Worm (Caenorhabditis elegans) whole organism, L2 larva: ENCODE measurements around the gene C46G7.5.
A peak's percentile ranks its signal among the peaks of the same experiment; 100 is the strongest.

Source experiments
- C34F6.9 ChIP-seq: fragments of 150-350 bp; optimal IDR thresholded peaks from 2 replicates; lab custom pipeline; 2014; ENCODE audit warnings: missing biosample characterization, missing genetic modification characterization
- F13H6.1 ChIP-seq: sonication (generic microtip); optimal IDR thresholded peaks from 2 replicates; lab custom pipeline; 2016; ENCODE audit warnings: missing genetic modification characterization, missing compliant biosample characterization
- R02D3.7 ChIP-seq: fragments of 150-350 bp; optimal IDR thresholded peaks from 2 replicates; lab custom pipeline; 2014; ENCODE audit warnings: missing biosample characterization, missing genetic modification characterization
- Y55F3AM.14 ChIP-seq: fragments of 200-800 bp; sonication (Bioruptor generic); optimal IDR thresholded peaks from 2 replicates; lab custom pipeline; 2018; ENCODE audit warnings: mild to moderate bottlenecking, missing genetic modification characterization, missing compliant biosample characterization
- alr-1 ChIP-seq: fragments of 150-350 bp; optimal IDR thresholded peaks from 2 replicates; lab custom pipeline; 2014; ENCODE audit warnings: missing biosample characterization, missing genetic modification characterization
- ama-1 ChIP-seq: fragments of 150-350 bp; optimal IDR thresholded peaks from 2 replicates; lab custom pipeline; 2018; ENCODE audit warnings: inconsistent platforms
- blmp-1 ChIP-seq: sonication (generic microtip); optimal IDR thresholded peaks from 2 replicates; lab custom pipeline; 2017; ENCODE audit warnings: missing genetic modification characterization, mild to moderate bottlenecking, missing compliant biosample characterization, antibody characterized with exemption, moderate library complexity; ENCODE audit not compliant: insufficient read depth
- ceh-82 ChIP-seq: fragments of 150-350 bp; optimal IDR thresholded peaks from 2 replicates; lab custom pipeline; 2014; ENCODE audit warnings: missing biosample characterization, missing genetic modification characterization
- crh-2 ChIP-seq: sonication (generic microtip); optimal IDR thresholded peaks from 2 replicates; lab custom pipeline; 2017; ENCODE audit warnings: missing biosample characterization, missing genetic modification characterization
- dmd-4 ChIP-seq: sonication (generic microtip); optimal IDR thresholded peaks from 2 replicates; lab custom pipeline; 2017; ENCODE audit warnings: missing biosample characterization, missing genetic modification characterization
- egl-27 ChIP-seq: sonication (generic microtip); optimal IDR thresholded peaks from 3 replicates; lab custom pipeline; 2017; ENCODE audit warnings: missing biosample characterization, missing genetic modification reagents, missing genetic modification characterization
- elt-1 ChIP-seq: fragments of 150-350 bp; optimal IDR thresholded peaks from 2 replicates; lab custom pipeline; 2014; ENCODE audit warnings: missing biosample characterization, missing genetic modification characterization
- fos-1 ChIP-seq: fragments of 150-350 bp; optimal IDR thresholded peaks from 2 replicates; lab custom pipeline; 2014; ENCODE audit warnings: missing biosample characterization, missing genetic modification characterization
- gmeb-1 ChIP-seq: fragments of 150-350 bp; optimal IDR thresholded peaks from 2 replicates; lab custom pipeline; 2014; ENCODE audit warnings: missing biosample characterization, missing genetic modification characterization
- lin-11 ChIP-seq: fragments of 150-350 bp; sonication (generic microtip); optimal IDR thresholded peaks from 2 replicates; lab custom pipeline; 2014; ENCODE audit warnings: missing biosample characterization, missing genetic modification characterization, inconsistent platforms, mixed read lengths
- lin-13 ChIP-seq: fragments of 150-350 bp; optimal IDR thresholded peaks from 2 replicates; lab custom pipeline; 2014; ENCODE audit warnings: missing biosample characterization, missing genetic modification reagents, missing genetic modification characterization
- lsy-2 ChIP-seq, 2 experiments: fragments of 150-350 bp in 1 of 2; sonication (generic microtip) in 1 of 2; optimal IDR thresholded peaks; 2 replicates each; lab custom pipeline; 2014 to 2017; ENCODE audit warnings: missing biosample characterization in 2 of 2, missing genetic modification characterization in 2 of 2
- mab-5 ChIP-seq: fragments of 150-350 bp; optimal IDR thresholded peaks from 2 replicates; lab custom pipeline; 2014; ENCODE audit warnings: missing biosample characterization, missing genetic modification characterization
- mbf-1 ChIP-seq: sonication (generic microtip); optimal IDR thresholded peaks from 2 replicates; lab custom pipeline; 2017; ENCODE audit warnings: missing biosample characterization, missing genetic modification characterization
- mdl-1 ChIP-seq, 2 experiments: fragments of 150-350 bp in 1 of 2; sonication (generic microtip) in 1 of 2; optimal IDR thresholded peaks; 2 replicates each; lab custom pipeline; 2017; ENCODE audit warnings: missing biosample characterization in 2 of 2, missing genetic modification characterization in 2 of 2
- nhr-10 ChIP-seq: sonication (generic microtip); optimal IDR thresholded peaks from 2 replicates; lab custom pipeline; 2017; ENCODE audit warnings: missing biosample characterization, missing genetic modification characterization
- nhr-11 ChIP-seq: fragments of 150-350 bp; optimal IDR thresholded peaks from 2 replicates; lab custom pipeline; 2014; ENCODE audit warnings: missing biosample characterization, missing genetic modification characterization
- nhr-129 ChIP-seq: fragments of 150-350 bp; optimal IDR thresholded peaks from 2 replicates; lab custom pipeline; 2014; ENCODE audit warnings: missing biosample characterization, missing genetic modification characterization
- nhr-21 ChIP-seq: fragments of 150-350 bp; optimal IDR thresholded peaks from 2 replicates; lab custom pipeline; 2014; ENCODE audit warnings: missing biosample characterization, missing genetic modification characterization
- nhr-23 ChIP-seq: fragments of 150-350 bp; optimal IDR thresholded peaks from 2 replicates; lab custom pipeline; 2014; ENCODE audit warnings: missing biosample characterization, missing genetic modification reagents, missing genetic modification characterization
- nhr-237 ChIP-seq: fragments of 150-350 bp; optimal IDR thresholded peaks from 2 replicates; lab custom pipeline; 2014; ENCODE audit warnings: missing biosample characterization, missing genetic modification characterization
- nhr-25 ChIP-seq: fragments of 150-350 bp; sonication (generic microtip); optimal IDR thresholded peaks from 3 replicates; lab custom pipeline; 2014; ENCODE audit warnings: missing biosample characterization, missing genetic modification characterization
- nhr-6 ChIP-seq: fragments of 150-350 bp; optimal IDR thresholded peaks from 2 replicates; lab custom pipeline; 2014; ENCODE audit warnings: missing biosample characterization, missing genetic modification characterization
- nhr-77 ChIP-seq: fragments of 150-350 bp; optimal IDR thresholded peaks from 2 replicates; lab custom pipeline; 2014; ENCODE audit warnings: missing biosample characterization, missing genetic modification characterization
- peb-1 ChIP-seq: fragments of 150-350 bp; optimal IDR thresholded peaks from 2 replicates; lab custom pipeline; 2014; ENCODE audit warnings: missing biosample characterization, missing genetic modification characterization
- sem-4 ChIP-seq: fragments of 150-350 bp; optimal IDR thresholded peaks from 2 replicates; lab custom pipeline; 2014; ENCODE audit warnings: missing biosample characterization, missing genetic modification reagents, missing genetic modification characterization
- skn-1 ChIP-seq: sonication (generic microtip); optimal IDR thresholded peaks from 2 replicates; lab custom pipeline; 2017; ENCODE audit warnings: missing biosample characterization, missing genetic modification characterization
- sma-3 ChIP-seq: sonication (generic microtip); optimal IDR thresholded peaks from 2 replicates; lab custom pipeline; 2016; ENCODE audit warnings: missing genetic modification reagents, missing genetic modification characterization, missing compliant biosample characterization
- sma-9 ChIP-seq, 2 experiments: fragments of 150-350 bp in 1 of 2; sonication (generic microtip) in 1 of 2; optimal IDR thresholded peaks; 2 replicates each; lab custom pipeline; 2014 to 2016; ENCODE audit warnings: missing genetic modification characterization in 2 of 2, mild to moderate bottlenecking in 1 of 2, missing biosample characterization in 1 of 2, missing compliant biosample characterization in 1 of 2, missing genetic modification reagents in 1 of 2, moderate library complexity in 1 of 2
- unc-39 ChIP-seq: fragments of 150-350 bp; optimal IDR thresholded peaks from 2 replicates; lab custom pipeline; 2014; ENCODE audit warnings: missing biosample characterization, missing genetic modification characterization
- unc-55 ChIP-seq: fragments of 150-350 bp; sonication (generic microtip); optimal IDR thresholded peaks from 3 replicates; lab custom pipeline; 2014; ENCODE audit warnings: missing biosample characterization, missing genetic modification reagents, missing genetic modification characterization
- unc-62 ChIP-seq: fragments of 150-350 bp; optimal IDR thresholded peaks from 2 replicates; lab custom pipeline; 2014; ENCODE audit warnings: missing biosample characterization, missing genetic modification reagents, missing genetic modification characterization
- ztf-1 ChIP-seq: fragments of 200-800 bp; sonication (Bioruptor generic); conservative IDR thresholded peaks from 2 replicates; pipeline ENCODE4 v1.3.6; 2022; ENCODE audit warnings: missing genetic modification characterization, missing compliant biosample characterization
- ztf-4 ChIP-seq: fragments of 150-350 bp; optimal IDR thresholded peaks from 2 replicates; lab custom pipeline; 2014; ENCODE audit warnings: missing biosample characterization, missing genetic modification characterization

The C46G7.5 gene

ce11 chrIV:5973947-5974495, 37.4 kb downstream of the C46G7.5 start (continued):
- no peak for TF ChIP-seq lin-13 (GFP tag; lab: Kevin White, UChicago)

DNA sequence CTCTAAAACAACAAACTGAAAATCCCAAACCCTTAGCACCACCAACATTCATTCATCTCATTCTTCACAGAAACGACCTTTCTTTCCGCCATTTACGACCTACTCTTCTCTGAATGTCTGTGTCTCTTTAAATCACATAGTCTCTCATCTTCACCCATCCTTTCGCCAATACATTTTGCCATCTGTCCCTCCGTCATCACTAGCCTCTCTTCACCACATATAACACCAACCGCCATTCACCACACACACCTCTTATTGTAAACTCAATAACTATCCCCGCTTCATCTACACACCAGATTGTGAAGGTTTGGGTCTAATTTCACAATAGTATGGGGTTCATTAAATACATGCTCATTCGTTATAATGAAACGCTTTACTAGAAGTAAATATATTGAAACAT, 40.9 kb downstream of the C46G7.5 start:
- TF ChIP-seq lsy-2 (tag; optimal IDR thresholded peaks at IDR 0.05; lab: Kevin White, UChicago) (no peak), sem-4 (tag; lab: Kevin White, UChicago) (no peak), ztf-1 (GFP tag; lab: Robert Waterston, UW) (no peak)

- TF ChIP-seq ztf-1 (GFP tag; lab: Robert Waterston, UW), result no peak
- no peak for TF ChIP-seq ama-1 (lab: Kevin White, UChicago)
- peak; percentile 65 for TF ChIP-seq Y55F3AM.14 (GFP tag; lab: Kevin White, UChicago)
- TF ChIP-seq lin-13 (GFP tag; lab: Kevin White, UChicago), result peak; percentile 62
- TF ChIP-seq unc-55, result peak; percentile 35
- peak; percentile 36 for TF ChIP-seq lin-11
- peak; percentile 70 for TF ChIP-seq C34F6.9 (tag; lab: Kevin White, UChicago)
- TF ChIP-seq alr-1, result no peak
- peak; percentile 92 for TF ChIP-seq sma-3 (GFP tag; lab: Kevin White, UChicago)
- TF ChIP-seq nhr-237, result no peak
- TF ChIP-seq blmp-1 (tag; lab: Kevin White, UChicago), result peak; percentile 17
- TF ChIP-seq ceh-82, result no peak
- TF ChIP-seq sem-4 (tag; lab: Kevin White, UChicago), result peak; percentile 72
- no peak for TF ChIP-seq nhr-77 (tag; lab: Kevin White, UChicago)
- TF ChIP-seq nhr-25, result peak; percentile 73
- TF ChIP-seq nhr-23 (tag; lab: Kevin White, UChicago), result no peak
- TF ChIP-seq nhr-21, result peak; percentile 89
- no peak for TF ChIP-seq R02D3.7 (tag; lab: Kevin White, UChicago)
- peak; percentile 94 for TF ChIP-seq crh-2 (tag; lab: Kevin White, UChicago)
- no peak for TF ChIP-seq elt-1 (tag; lab: Kevin White, UChicago)
- peak; percentile 17 for TF ChIP-seq mab-5 (tag; lab: Kevin White, UChicago)
- peak; percentile 67 for TF ChIP-seq sma-9 (GFP tag; optimal IDR thresholded peaks at IDR 0.05; lab: Kevin White, UChicago)
- TF ChIP-seq sma-9 (tag; optimal IDR thresholded peaks at IDR 0.05; lab: Kevin White, UChicago), result no peak
- peak; percentile 44 for TF ChIP-seq skn-1 (tag; lab: Kevin White, UChicago)
- TF ChIP-seq ztf-4 (tag; lab: Kevin White, UChicago), result peak; percentile 34
- peak; percentile 43 for TF ChIP-seq nhr-6
- peak; percentile 7 to 64 for TF ChIP-seq lsy-2 (tag; optimal IDR thresholded peaks at IDR 0.05; lab: Kevin White, UChicago)
- peak in 1 of 2 experiments; percentile 43 for TF ChIP-seq mdl-1 (tag; optimal IDR thresholded peaks at IDR 0.05; lab: Kevin White, UChicago)
- TF ChIP-seq F13H6.1 (tag; lab: Kevin White, UChicago), result peak; percentile 83
- peak; percentile 81 for TF ChIP-seq gmeb-1 (tag; lab: Kevin White, UChicago)
- TF ChIP-seq egl-27 (tag; lab: Kevin White, UChicago), result peak; percentile 52
- TF ChIP-seq mbf-1 (tag; lab: Kevin White, UChicago), result no peak
- TF ChIP-seq nhr-11 (tag; lab: Kevin White, UChicago), result no peak
- peak; percentile 94 for TF ChIP-seq fos-1 (tag; lab: Kevin White, UChicago)
- TF ChIP-seq nhr-129, result peak; percentile 89
Measured at ce11 chrIV:5967035-5967499, 44.4 kb downstream of the C46G7.5 start.

ce11 chrIV:5964286-5964685, 47.2 kb downstream of the C46G7.5 start:
- TF ChIP-seq egl-27 (tag; lab: Kevin White, UChicago), result no peak
- no peak for TF ChIP-seq nhr-21
- TF ChIP-seq nhr-6, result no peak
- TF ChIP-seq nhr-23 (tag; lab: Kevin White, UChicago), result no peak
- no peak for TF ChIP-seq peb-1 (tag; lab: Kevin White, UChicago)
- TF ChIP-seq unc-39, result no peak
- no peak for TF ChIP-seq ceh-82
- no peak for TF ChIP-seq nhr-10 (tag; lab: Kevin White, UChicago)
- no peak for TF ChIP-seq mbf-1 (tag; lab: Kevin White, UChicago)
- no peak for TF ChIP-seq dmd-4 (tag; lab: Kevin White, UChicago)
- no peak for TF ChIP-seq sma-9 (GFP tag; optimal IDR thresholded peaks at IDR 0.05; lab: Kevin White, UChicago)
- TF ChIP-seq sma-9 (tag; optimal IDR thresholded peaks at IDR 0.05; lab: Kevin White, UChicago), result no peak
- TF ChIP-seq elt-1 (tag; lab: Kevin White, UChicago), result no peak
- TF ChIP-seq C34F6.9 (tag; lab: Kevin White, UChicago), result no peak
- no peak for TF ChIP-seq skn-1 (tag; lab: Kevin White, UChicago)
- no peak for TF ChIP-seq sem-4 (tag; lab: Kevin White, UChicago)
- no peak for TF ChIP-seq alr-1
- TF ChIP-seq mdl-1 (tag; optimal IDR thresholded peaks at IDR 0.05; lab: Kevin White, UChicago), result no peak
- no peak for TF ChIP-seq unc-62 (GFP tag; lab: Kevin White, UChicago)
- TF ChIP-seq, all 48 proteins: peak for 0
